Fruit fly (Drosophila melanogaster): Measurements from ENCODE around the gene CG42558.

DNA sequence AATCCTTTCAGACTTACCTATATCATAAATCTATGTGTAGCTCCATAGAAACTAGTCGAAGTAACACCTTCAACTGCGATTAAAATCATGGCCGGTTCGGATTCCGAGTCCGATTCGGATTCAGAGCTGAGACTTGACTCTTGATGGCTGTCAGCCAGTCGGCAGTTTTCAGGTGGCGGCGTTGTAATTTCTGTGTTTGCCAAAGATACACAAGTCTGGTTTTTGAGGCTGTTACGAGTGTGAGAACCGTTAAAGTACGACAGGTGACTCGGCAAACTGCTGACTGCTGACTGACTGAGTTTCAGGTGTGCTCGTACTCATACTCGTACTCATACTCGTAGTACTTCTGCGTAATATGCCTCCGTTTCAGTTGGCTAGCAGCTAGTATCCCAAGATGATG, 41.9 kb upstream of the CG42558 start:
- TF ChIP-seq kay (GFP tag; ENCODE audit: borderline replicate concordance) (no peak), Mnt (GFP tag; optimal IDR thresholded peaks at IDR 0.05) (no peak), CG7045 (GFP tag; optimal IDR thresholded peaks at IDR 0.05) (no peak), CG1620 (GFP tag; optimal IDR thresholded peaks at IDR 0.05) (no peak), cnc (optimal IDR thresholded peaks at IDR 0.05) (no peak), Clk (GFP tag; optimal IDR thresholded peaks at IDR 0.05) (no peak), cic (GFP tag; optimal IDR thresholded peaks at IDR 0.05) (no peak), CG14711 (tag; optimal IDR thresholded peaks at IDR 0.05) (no peak), CG5204 (GFP tag; optimal IDR thresholded peaks at IDR 0.05) (no peak), toe (GFP tag; optimal IDR thresholded peaks at IDR 0.05) (no peak), CG33017 (tag; optimal IDR thresholded peaks at IDR 0.05) (no peak)

Data from whole organism, adult.